Worm (Caenorhabditis elegans) whole organism, L3 larva: ENCODE data around the gene grl-13.

ENCODE experiments used
- ZK546.5 ChIP-seq: sonication (generic microtip); optimal IDR thresholded peaks from 2 replicates; lab custom pipeline; 2017; ENCODE audit warnings: missing biosample characterization, missing genetic modification characterization
- ceh-82 ChIP-seq: fragments of 150-350 bp; optimal IDR thresholded peaks from 2 replicates; lab custom pipeline; 2014; ENCODE audit warnings: missing biosample characterization, missing genetic modification characterization

ce11 chrV:4361505-4361904 lies 2.9 kb downstream of the grl-13 start, which contains the start of gene F32D1.3:
- TF ChIP-seq ZK546.5 = no peak
- no peak for TF ChIP-seq ceh-82
